Worm (Caenorhabditis elegans): Measurements from ENCODE around the gene T18D3.1.

- TF ChIP-seq rec-8 (tag; optimal IDR thresholded peaks at IDR 0.05) (no peak), snpc-3.4 (tag; optimal IDR thresholded peaks at IDR 0.05) (no peak), snpc-4 (GFP tag; optimal IDR thresholded peaks at IDR 0.05) (no peak), snpc-4 (tag; optimal IDR thresholded peaks at IDR 0.05) (no peak), die-1 (tag; optimal IDR thresholded peaks at IDR 0.05) (no peak), let-607 (tag; optimal IDR thresholded peaks at IDR 0.05) (peak in 1 of 2 experiments; percentile 64)
Measured at ce11 chrX:12500777-12501176, 46.2 kb downstream of the T18D3.1 start.
